Fruit fly (Drosophila melanogaster) whole organism, larva: ENCODE results near the gene CG9459.

Source experiments
- noc ChIP-seq: fragments of 200-800 bp; sonication (Bioruptor generic); optimal IDR thresholded peaks from 3 replicates; lab custom pipeline; 2019; ENCODE audit warnings: missing biosample characterization, mild to moderate bottlenecking, missing genetic modification characterization, moderate library complexity

CG9459 gene

DNA sequence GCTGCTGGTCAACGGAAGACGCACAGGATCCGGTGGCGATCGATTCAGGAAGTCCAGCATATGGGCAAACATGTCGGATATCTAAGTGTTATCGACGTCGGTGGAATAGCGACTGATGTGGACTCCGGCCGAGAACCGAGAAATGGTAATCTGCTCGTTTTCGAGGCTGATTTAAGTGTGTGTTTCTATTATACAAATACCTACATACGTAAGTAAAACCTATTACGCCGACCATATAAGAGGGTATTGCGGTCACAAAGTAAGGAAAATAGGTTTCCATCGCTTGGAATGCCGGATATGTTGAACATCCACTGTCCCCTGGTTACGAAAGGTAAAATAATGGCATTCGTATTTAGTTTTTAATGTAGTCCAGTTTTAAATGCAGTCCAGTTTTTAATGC, at the start of gene CG9459:
CG9459 (minus strand) TSS at position 101 of the 400 bp plus-strand sequence.
- no peak for TF ChIP-seq noc

DNA sequence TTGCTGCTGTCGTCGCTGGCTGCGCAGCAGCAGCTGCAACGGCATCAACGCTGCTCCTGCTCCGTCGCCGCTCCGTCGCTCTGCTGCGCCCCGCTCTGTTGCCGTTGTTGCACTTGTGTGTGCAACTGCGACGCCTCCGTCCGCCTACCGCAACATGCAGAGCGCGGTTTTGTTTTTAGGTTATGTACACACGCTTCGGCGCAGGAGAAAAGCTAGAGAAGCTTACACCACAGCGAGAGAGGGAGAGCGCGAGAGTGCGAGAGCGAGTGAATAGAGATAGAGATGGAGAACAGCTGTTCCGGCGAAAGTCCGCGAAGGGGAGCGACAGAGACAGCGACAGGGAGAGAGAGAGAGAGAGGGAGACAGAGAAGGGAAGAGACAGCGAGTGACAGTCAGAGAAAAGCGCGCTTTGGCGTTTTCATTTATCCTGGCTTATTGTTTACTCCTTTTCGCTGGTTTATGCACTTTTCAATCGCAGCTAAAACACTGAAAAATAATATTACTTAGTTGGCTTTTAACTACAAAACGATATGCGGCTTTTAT, 47.7 kb upstream of the CG9459 start:
- TF ChIP-seq noc = no peak

dm6 chr3R:9860561-9860960, 42.4 kb upstream of the CG9459 start:
- no peak for TF ChIP-seq noc

dm6 chr3R:9857785-9858184, 39.6 kb upstream of the CG9459 start:
- TF ChIP-seq noc = no peak

- no peak for TF ChIP-seq noc
These were observed 33.5 kb upstream of the CG9459 start for dm6 chr3R:9851653-9852052.

- TF ChIP-seq noc = no peak
These were observed 5.5 kb upstream of the CG9459 start, which contains the start of gene CG34302 for dm6 chr3R:9823723-9824122. TSS of gene CG34302 (minus strand) at chr3R:9823823.

DNA sequence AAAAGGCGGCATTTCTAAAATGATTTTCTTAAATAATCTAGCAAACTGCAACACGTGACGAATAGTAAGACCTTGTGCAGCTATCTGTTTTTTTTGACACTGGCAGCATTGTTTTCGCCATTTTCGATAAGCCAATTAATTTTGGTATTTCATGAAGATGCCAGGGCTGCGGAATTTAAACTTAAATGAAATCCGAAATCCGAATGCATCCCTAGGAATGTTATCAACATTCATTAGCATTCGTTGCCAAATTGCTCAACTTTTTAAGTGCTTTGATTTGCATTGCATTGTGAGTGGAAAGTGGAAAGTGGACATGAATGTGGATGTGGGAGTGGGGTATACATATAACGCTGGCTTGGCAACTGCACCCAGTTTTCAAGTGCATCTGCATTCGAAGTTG, 2.9 kb upstream of the CG9459 start, which contains the start of gene CG42857:
CG42857 (minus strand) TSS at position 101 of the 400 bp plus-strand sequence.
- no peak for TF ChIP-seq noc

dm6 chr3R:9819777-9820176, 1.6 kb upstream of the CG9459 start, which contains the start of gene CG9458:
TSS of gene CG9458 (minus strand) at chr3R:9819877.
- TF ChIP-seq noc = no peak

dm6 chr3R:9816879-9817278, 1.3 kb downstream of the CG9459 start, which contains the start of gene CG16904:
TSS of gene CG16904 (minus strand) at chr3R:9816979.
- TF ChIP-seq noc = no peak

DNA sequence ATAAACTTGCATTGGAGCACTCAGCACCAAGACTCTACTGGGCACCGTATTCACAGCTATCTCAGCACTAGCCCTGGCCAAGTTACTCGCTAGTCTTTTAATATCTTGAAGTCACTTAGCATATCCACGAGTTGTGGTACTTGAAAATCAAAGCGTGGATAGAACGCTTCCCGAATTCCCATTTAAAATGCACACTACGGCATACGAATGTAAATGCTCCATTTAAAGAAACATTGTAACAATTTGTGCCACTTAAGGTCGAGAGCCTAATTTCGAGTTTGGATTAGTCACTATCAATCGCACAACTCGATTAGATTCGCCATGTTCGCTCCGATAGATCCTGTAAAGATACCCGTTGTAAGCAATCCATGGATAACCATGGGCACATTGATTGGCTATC, 4.3 kb downstream of the CG9459 start, which contains the start of gene eloF:
eloF (plus strand) TSS at position 301 of the 400 bp plus-strand sequence.
- TF ChIP-seq noc = no peak

- TF ChIP-seq noc = no peak
These were observed 5.7 kb downstream of the CG9459 start, which contains the start of gene CG8534 for dm6 chr3R:9812447-9812846. TSS of gene CG8534 (plus strand) at chr3R:9812747.

DNA sequence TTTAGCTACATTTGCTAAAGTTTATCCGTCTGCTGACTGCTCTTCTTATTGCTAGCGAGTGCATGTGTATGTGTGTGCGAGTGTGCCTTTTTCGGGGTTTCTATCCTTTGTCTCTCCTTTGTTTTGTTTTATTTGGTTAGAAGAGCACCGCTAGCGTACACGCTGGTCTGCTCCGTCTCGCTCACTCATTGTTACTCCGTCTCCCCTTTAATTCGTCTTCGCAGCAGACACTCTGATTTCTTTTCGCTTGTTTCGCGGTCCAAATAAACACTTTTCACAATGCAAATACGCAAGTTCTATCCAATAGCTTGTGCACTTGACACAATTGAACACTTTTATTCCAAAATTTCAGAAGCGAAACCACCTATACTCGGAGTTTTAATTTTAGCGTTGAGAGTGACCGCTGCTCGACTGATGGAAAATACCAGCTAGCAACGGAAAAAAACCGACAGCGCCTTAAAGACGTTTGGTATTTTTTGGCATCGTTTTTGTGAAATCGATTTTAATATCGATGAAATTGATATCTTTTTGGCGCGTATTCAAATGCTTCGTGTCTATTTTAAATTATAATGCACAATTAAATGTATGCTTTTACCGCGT, 9.1 kb downstream of the CG9459 start, which contains the start of gene FBXO11:
FBXO11 (minus strand) TSS at position 423 of the 600 bp plus-strand sequence.
- TF ChIP-seq noc = peak; percentile 52

- TF ChIP-seq noc = no peak
These were observed 17.4 kb downstream of the CG9459 start, which contains the start of the genes CG9467 and CG8526 for dm6 chr3R:9800644-9801330. TSS of gene CG9467 (minus strand) at chr3R:9801026. TSS of gene CG8526 (plus strand) at chr3R:9801280.

DNA sequence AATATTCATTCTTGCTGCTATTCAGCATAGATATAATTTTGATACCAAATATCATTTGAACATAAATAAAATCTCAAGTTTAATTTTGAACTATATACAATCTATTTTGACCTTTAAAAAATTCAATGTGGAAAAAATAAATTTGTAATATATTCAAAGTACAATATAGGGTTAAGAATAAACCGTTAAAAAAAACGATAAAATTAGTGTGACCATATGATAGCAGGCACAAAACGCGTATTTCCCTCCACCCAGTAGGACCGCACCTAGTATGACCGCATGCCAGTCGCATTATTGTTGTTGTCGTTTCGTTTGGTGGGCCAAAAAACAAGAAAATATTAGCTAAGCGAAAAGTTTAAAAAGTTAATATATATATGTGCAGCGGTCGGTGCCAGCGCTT, 25.2 kb downstream of the CG9459 start, which contains the start of gene CG8516:
CG8516 (plus strand) TSS at position 278 of the 400 bp plus-strand sequence.
- no peak for TF ChIP-seq noc

DNA sequence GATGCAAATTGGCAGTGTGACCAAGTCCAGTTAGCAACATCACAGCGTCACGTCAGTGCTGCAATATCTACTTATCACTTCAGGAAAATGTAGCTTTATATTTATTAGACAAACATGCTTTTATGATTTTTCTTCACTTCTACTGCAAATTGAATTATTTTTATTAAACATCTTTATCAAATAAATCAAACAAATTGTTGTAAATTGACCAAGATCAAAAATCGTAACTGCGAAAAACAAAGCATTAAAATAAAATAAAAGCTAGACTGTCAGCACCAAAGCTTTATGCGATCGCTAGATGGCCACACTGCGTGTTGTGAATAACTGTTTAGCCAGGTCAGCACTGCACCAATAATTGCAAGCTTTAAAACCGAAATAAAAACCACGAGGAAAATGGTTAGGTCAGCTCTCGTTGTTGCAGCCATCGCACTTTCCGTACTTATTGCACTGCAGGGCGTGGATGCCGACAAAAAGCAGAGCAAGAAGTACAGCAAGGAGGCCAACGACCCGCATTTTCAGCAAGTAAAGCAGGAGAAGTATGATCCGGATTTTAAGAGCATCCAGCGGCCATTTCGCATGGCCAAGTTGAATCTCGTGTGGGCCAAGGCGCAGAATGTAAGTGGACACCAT, 26.9 kb downstream of the CG9459 start, which contains the start of the genes CG12945 and CG8507:
CG12945 (minus strand) TSS at position 45 of the 630 bp plus-strand sequence.
CG8507 (plus strand) TSS at position 307 of the 630 bp plus-strand sequence.
- peak; percentile 50 for TF ChIP-seq noc

DNA sequence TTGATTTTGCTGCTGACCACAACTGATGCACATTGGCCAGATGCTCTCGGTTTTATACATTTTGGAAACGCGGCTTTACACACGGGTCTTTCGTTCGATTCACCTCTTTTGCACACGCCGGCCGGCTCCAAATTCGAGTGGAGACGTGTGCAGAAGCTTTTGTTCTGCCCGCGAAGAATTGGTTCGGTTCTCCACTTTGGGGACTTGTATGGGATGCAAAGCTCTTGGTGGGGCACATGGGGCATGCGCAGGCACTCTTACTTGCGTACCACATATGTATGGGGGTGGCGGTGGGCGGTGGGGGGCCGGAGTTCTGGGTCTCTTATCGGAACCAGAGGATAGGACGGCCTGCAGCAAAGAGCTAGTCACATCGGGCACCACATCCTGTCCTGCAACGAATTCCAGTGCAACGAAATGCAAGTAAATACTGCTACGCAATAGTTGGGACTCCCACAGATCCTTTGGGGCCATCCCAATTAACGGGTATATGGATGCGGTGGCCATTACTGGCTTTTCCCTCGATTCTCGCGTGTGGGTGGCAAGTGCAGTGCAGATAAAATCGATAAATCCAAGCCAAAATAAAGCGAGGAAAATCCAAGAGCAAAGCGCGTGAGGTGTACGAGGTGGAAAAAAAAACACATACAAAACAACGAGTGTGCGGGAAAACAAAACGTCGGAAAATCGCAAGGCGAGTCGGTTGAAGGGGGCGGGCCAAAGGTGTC, 33.7 kb downstream of the CG9459 start, which contains the start of the genes MtnA and CG8500:
MtnA (minus strand) TSS at position 30 of the 722 bp plus-strand sequence.
CG8500 (plus strand) TSS at position 313 of the 722 bp plus-strand sequence.
- no peak for TF ChIP-seq noc
